Worm (Caenorhabditis elegans): ENCODE data around the gene col-88.
A peak's percentile ranks its signal among the peaks of the same experiment; 100 is the strongest.

DNA sequence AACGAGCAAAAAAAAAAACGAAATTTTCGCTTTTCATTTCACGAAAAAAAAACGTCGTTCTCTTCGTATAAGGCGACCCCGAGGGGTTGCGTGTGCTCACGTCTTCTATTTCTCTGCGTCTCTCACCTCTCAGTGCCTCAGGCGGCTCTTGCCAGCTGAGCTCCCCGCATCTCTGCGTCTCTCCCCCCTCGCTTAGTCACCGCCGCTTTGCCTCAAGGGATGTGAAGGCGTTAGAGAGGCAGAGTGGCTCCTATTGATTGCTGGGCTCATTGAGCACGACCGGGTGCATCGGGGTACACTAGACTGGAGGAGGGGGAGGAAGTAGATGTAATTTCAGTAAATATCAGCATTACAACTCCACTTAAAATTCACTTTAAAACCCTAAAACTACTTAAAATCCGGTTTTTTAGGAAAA, 15.3 kb upstream of the col-88 start:
- peak; percentile 69 for TF ChIP-seq unc-42 (tag; optimal IDR thresholded peaks at IDR 0.05)
- TF ChIP-seq hlh-13 (GFP tag; optimal IDR thresholded peaks at IDR 0.05) = no peak
- no peak for TF ChIP-seq fkh-10 (GFP tag; optimal IDR thresholded peaks at IDR 0.05)
- no peak for TF ChIP-seq ama-1 (optimal IDR thresholded peaks at IDR 0.05)
- peak; percentile 67 for TF ChIP-seq ceh-48 (tag; optimal IDR thresholded peaks at IDR 0.05)
- peak; percentile 20 for TF ChIP-seq dmd-4 (tag; optimal IDR thresholded peaks at IDR 0.05; ENCODE audit: borderline replicate concordance)
- TF ChIP-seq ceh-19 (GFP tag; optimal IDR thresholded peaks at IDR 0.05) = peak; percentile 48
- peak; percentile 7 for TF ChIP-seq syd-9 (tag; optimal IDR thresholded peaks at IDR 0.05)
- TF ChIP-seq nfya-1 (tag; optimal IDR thresholded peaks at IDR 0.05) = peak; percentile 84
- no peak for TF ChIP-seq pag-3 (tag; optimal IDR thresholded peaks at IDR 0.05; ENCODE audit: borderline replicate concordance)

Data from whole organism, late embryonic.